Fruit fly (Drosophila melanogaster): ENCODE data around the gene rogdi.

rogdi gene

dm6 chr3L:17012017-17012719 is 37.1 kb upstream of the rogdi start, which contains the start of gene CG3764:
Gene CG3764 (minus strand): TSS chr3L:17012565.
- peak; percentile 49 for TF ChIP-seq CG8159 (tag; optimal IDR thresholded peaks at IDR 0.05)
- TF ChIP-seq Pif1A (GFP tag; optimal IDR thresholded peaks at IDR 0.05) = peak; percentile 53
- TF ChIP-seq EcR (GFP tag; optimal IDR thresholded peaks at IDR 0.05) = peak; percentile 53
- TF ChIP-seq rn (GFP tag; IDR thresholded peaks at IDR 0.05) = no peak
- TF ChIP-seq fd96Ca (GFP tag; IDR thresholded peaks at IDR 0.05) = no peak
- TF ChIP-seq gl (tag; optimal IDR thresholded peaks at IDR 0.05) = peak; percentile 46
- TF ChIP-seq CG13204 (GFP tag; optimal IDR thresholded peaks at IDR 0.05) = peak; percentile 50
- TF ChIP-seq Snoo (tag; optimal IDR thresholded peaks at IDR 0.05) = peak; percentile 69
- TF ChIP-seq D1 (tag; optimal IDR thresholded peaks at IDR 0.05) = no peak
- peak; percentile 59 for TF ChIP-seq CG15710 (tag; optimal IDR thresholded peaks at IDR 0.05)
- peak; percentile 47 for TF ChIP-seq CG34367 (tag; optimal IDR thresholded peaks at IDR 0.05)
- no peak for TF ChIP-seq CG10348 (GFP tag; IDR thresholded peaks at IDR 0.05)
- 0 out of 2 replicates have a peak, but pooled peaks have one; percentile 7 for TF ChIP-seq CG12605 (GFP tag; IDR thresholded peaks at IDR 0.05)
- TF ChIP-seq CG14655 (GFP tag; optimal IDR thresholded peaks at IDR 0.05) = no peak
- TF ChIP-seq CG8301 (tag; optimal IDR thresholded peaks at IDR 0.05) = no peak
- 0 out of 2 replicates have a peak, but pooled peaks have one; percentile 8 for TF ChIP-seq CG32121 (GFP tag; IDR thresholded peaks at IDR 0.05)
- peak; percentile 29; the same call in 1 of the 2 replicates for TF ChIP-seq Ets98B (GFP tag; IDR thresholded peaks at IDR 0.05)
- peak; percentile 36; the same call in 1 of the 3 replicates for TF ChIP-seq CG4496 (GFP tag; IDR thresholded peaks at IDR 0.05)
- no peak for TF ChIP-seq Pif1B (GFP tag; optimal IDR thresholded peaks at IDR 0.05)
- no peak for TF ChIP-seq CG9948 (tag; optimal IDR thresholded peaks at IDR 0.05)
- peak; percentile 24 for TF ChIP-seq CG17806 (tag; optimal IDR thresholded peaks at IDR 0.05)

DNA sequence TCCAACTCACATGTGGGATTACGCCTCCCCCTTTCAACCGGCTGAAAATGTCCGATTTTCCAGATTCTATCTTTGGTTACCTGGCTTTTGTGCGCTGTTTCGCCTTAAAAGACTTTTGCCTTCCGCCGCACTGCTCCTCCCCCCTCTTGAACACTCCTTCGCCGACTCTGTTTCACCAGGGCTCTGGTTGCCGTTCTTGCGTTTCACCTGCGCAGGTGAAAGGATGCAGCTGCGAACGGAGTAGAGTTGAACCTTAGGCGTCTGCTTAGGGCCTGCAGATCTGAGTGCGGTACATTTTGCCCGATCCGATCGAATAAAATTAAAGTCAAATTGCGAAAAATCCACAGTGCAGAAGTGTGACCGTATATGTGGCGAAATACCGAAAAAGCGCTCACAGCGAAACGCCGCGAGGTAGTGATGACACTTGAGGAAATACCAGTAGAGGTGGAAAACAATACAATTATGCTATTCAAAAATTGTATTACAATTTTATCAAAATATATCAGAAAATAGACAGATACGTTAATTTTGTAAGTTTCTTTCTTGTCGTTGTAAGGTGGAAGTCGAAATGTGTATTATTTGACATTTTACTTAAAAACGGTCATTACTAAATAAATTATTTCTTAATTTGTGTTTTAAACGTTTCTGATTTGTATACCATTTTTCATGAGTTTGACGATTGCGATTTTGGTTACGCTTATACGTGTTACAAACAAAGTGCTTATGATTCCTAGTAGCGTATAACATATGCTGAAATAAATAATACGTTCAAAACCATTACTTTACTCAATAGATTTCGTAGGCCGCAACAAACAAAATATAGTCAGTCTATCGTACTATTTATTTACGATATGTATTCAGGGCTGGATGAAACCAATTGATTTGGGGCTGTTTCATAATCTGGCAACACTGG is 33.4 kb upstream of the rogdi start, which contains the start of the genes CG6664 and CG7728:
Gene CG6664 (minus strand): TSS at position 518 of the 913 bp plus-strand sequence.
Gene CG7728 (plus strand): TSS at position 874 of the 913 bp plus-strand sequence.
- TF ChIP-seq CG12605 (GFP tag; IDR thresholded peaks at IDR 0.05) (no peak), Pif1B (GFP tag; optimal IDR thresholded peaks at IDR 0.05) (no peak), gl (tag; optimal IDR thresholded peaks at IDR 0.05) (no peak), CG13204 (GFP tag; optimal IDR thresholded peaks at IDR 0.05) (no peak), CG17806 (tag; optimal IDR thresholded peaks at IDR 0.05) (peak; percentile 25), CG15710 (tag; optimal IDR thresholded peaks at IDR 0.05) (peak; percentile 44), fd96Ca (GFP tag; IDR thresholded peaks at IDR 0.05) (peak; percentile 37; the same call in 1 of the 3 replicates), CG14655 (GFP tag; optimal IDR thresholded peaks at IDR 0.05) (no peak), Ets98B (GFP tag; IDR thresholded peaks at IDR 0.05) (peak; percentile 23; the same call in 1 of the 2 replicates), Pif1A (GFP tag; optimal IDR thresholded peaks at IDR 0.05) (no peak), EcR (GFP tag; optimal IDR thresholded peaks at IDR 0.05) (no peak), CG10348 (GFP tag; IDR thresholded peaks at IDR 0.05) (no peak), D1 (tag; optimal IDR thresholded peaks at IDR 0.05) (no peak), CG4496 (GFP tag; IDR thresholded peaks at IDR 0.05) (peak; percentile 57; the same call in 1 of the 3 replicates), CG8301 (tag; optimal IDR thresholded peaks at IDR 0.05) (no peak), CG9948 (tag; optimal IDR thresholded peaks at IDR 0.05) (peak; percentile 15), rn (GFP tag; IDR thresholded peaks at IDR 0.05) (no peak), Snoo (tag; optimal IDR thresholded peaks at IDR 0.05) (no peak), CG8159 (tag; optimal IDR thresholded peaks at IDR 0.05) (peak; percentile 63), CG34367 (tag; optimal IDR thresholded peaks at IDR 0.05) (peak; percentile 4), CG32121 (GFP tag; IDR thresholded peaks at IDR 0.05) (no peak)

DNA sequence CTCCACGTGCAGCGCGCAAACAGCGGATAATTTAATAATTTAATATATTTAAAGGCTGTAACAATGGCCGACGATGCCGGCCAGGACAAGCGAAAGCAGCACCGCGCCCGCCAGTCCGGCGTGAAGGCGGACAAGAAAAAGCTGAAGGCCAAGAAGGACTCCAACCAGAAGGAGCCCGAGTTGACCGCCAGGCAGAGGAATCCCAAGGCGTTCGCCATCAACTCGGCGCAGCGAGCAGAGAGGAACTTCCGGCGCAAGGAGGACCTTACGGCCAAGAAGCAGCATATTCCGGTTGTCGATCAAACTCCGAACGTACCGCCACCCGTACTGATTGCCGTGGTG is 32.8 kb upstream of the rogdi start:
- TF ChIP-seq Ets98B (GFP tag; IDR thresholded peaks at IDR 0.05) (no peak), CG13204 (GFP tag; optimal IDR thresholded peaks at IDR 0.05) (no peak)

DNA sequence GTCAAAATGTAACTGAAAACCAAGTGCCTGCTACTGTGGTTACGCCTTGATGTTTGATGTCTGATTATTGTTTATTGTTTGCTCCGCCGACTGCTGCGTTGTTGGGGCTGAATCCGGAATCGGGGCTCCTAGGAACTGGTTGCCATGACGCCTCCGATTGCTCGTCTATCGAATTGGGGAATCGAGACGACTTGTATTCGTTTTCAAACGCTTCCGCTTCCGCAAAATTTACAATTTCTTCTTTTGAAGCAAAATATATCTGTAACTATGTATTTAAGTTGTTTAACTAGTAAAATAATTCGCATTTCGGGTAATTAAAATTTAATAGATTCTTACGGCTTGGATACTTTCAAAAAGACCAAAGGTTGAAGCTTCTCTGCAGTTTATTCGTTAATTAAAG is 26.6 kb upstream of the rogdi start, which contains the start of gene CG6652:
Gene CG6652 (minus strand): TSS at position 101 of the 400 bp plus-strand sequence.
- TF ChIP-seq Ets98B (GFP tag; IDR thresholded peaks at IDR 0.05) (no peak), CG32121 (GFP tag; IDR thresholded peaks at IDR 0.05) (no peak), CG14655 (GFP tag; optimal IDR thresholded peaks at IDR 0.05) (no peak), CG10348 (GFP tag; IDR thresholded peaks at IDR 0.05) (no peak), CG17806 (tag; optimal IDR thresholded peaks at IDR 0.05) (no peak), EcR (GFP tag; optimal IDR thresholded peaks at IDR 0.05) (no peak), Pif1A (GFP tag; optimal IDR thresholded peaks at IDR 0.05) (no peak), fd96Ca (GFP tag; IDR thresholded peaks at IDR 0.05) (no peak), rn (GFP tag; IDR thresholded peaks at IDR 0.05) (no peak)

- TF ChIP-seq Snoo (tag; optimal IDR thresholded peaks at IDR 0.05) (no peak), CG34367 (tag; optimal IDR thresholded peaks at IDR 0.05) (no peak), CG17806 (tag; optimal IDR thresholded peaks at IDR 0.05) (no peak), Pif1A (GFP tag; optimal IDR thresholded peaks at IDR 0.05) (no peak), EcR (GFP tag; optimal IDR thresholded peaks at IDR 0.05) (no peak), CG8159 (tag; optimal IDR thresholded peaks at IDR 0.05) (no peak), CG13204 (GFP tag; optimal IDR thresholded peaks at IDR 0.05) (no peak), CG12605 (GFP tag; IDR thresholded peaks at IDR 0.05) (no peak), Ets98B (GFP tag; IDR thresholded peaks at IDR 0.05) (no peak), Pif1B (GFP tag; optimal IDR thresholded peaks at IDR 0.05) (no peak), fd96Ca (GFP tag; IDR thresholded peaks at IDR 0.05) (no peak), D1 (tag; optimal IDR thresholded peaks at IDR 0.05) (no peak), CG9948 (tag; optimal IDR thresholded peaks at IDR 0.05) (no peak), CG14655 (GFP tag; optimal IDR thresholded peaks at IDR 0.05) (no peak), rn (GFP tag; IDR thresholded peaks at IDR 0.05) (no peak), CG10348 (GFP tag; IDR thresholded peaks at IDR 0.05) (no peak)
Measured at dm6 chr3L:17023641-17024040, 25.7 kb upstream of the rogdi start, which contains the start of gene a10. Gene a10 (minus strand): TSS chr3L:17023741.
